Fruit fly (Drosophila melanogaster): ENCODE results near the gene Ns1.

- TF ChIP-seq CG8478 (optimal IDR thresholded peaks at IDR 0.05) (no peak), CTCF (optimal IDR thresholded peaks at IDR 0.05) (peak; percentile 14 to 34)
Measured at dm6 chr3R:17072526-17073114, at the start of gene Ns1, which contains the start of gene mRpS11.

Data from S2 (cell line).